Fruit fly (Drosophila melanogaster): Measurements from ENCODE around the gene promL.

The promL gene

DNA sequence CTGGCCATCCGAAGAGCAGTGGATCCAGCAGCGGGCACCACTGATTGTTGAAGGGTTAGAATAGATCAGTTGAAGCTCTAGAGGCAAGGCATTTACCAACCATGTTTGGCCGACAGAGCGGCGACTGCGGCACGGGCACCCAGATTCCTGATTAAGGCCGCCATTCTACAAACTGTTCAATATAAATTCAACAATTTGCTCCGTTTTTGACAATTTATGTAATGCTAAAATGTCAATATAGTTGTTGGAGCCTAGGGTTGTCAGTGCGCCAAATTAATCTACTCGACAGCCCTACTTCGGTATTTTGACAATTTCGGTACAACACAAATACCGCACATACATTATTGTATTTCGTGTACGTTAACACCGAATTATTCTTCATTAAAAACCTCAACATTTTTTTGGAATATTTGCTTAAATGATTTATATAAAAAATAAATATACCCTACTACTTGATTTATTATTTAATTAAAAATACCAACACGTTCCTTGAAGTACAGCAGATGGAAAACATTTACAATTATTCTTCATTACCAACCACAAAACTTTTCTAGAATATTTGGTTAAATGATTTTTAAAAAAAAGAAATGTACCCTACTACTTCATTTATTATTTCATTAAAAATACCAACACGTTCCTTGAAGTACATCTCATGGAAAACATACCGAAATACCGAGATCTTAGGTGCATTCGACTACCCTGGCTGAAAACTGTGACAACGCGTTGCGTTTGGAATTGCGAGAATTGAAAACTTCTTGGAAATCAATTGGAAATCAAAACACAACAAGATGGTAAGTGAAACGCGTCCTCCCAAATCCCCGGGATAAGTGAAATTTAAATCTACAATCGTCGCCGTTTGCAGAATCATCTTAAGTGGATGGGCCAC, 32.0 kb upstream of the promL start, which contains the start of the genes ND-30 and CG15812 (continued):
- TF ChIP-seq CG9215 (GFP tag; IDR thresholded peaks at IDR 0.05) (no peak), CG12659 (GFP tag; optimal IDR thresholded peaks at IDR 0.05) (peak; percentile 55), PHDP (tag; optimal IDR thresholded peaks at IDR 0.05) (no peak), lilli (GFP tag; optimal IDR thresholded peaks at IDR 0.05) (peak; percentile 11), CG4360 (GFP tag; IDR thresholded peaks at IDR 0.05) (no peak), CG12744 (GFP tag; optimal IDR thresholded peaks at IDR 0.05) (no peak), Neu2 (GFP tag; optimal IDR thresholded peaks at IDR 0.05; ENCODE audit: borderline replicate concordance) (no peak), her (GFP tag; optimal IDR thresholded peaks at IDR 0.05) (no peak), phol (tag; optimal IDR thresholded peaks at IDR 0.05) (peak; percentile 34), dpn (GFP tag; optimal IDR thresholded peaks at IDR 0.05) (peak in 1 of 2 experiments; percentile 1), ap (GFP tag; IDR thresholded peaks at IDR 0.05) (no peak)

dm6 chr3L:3157651-3158050, 30.1 kb upstream of the promL start:
- TF ChIP-seq Adf1 (GFP tag; IDR thresholded peaks at IDR 0.05) (no peak), CG30020 (tag; optimal IDR thresholded peaks at IDR 0.05) (no peak), nmo (GFP tag; optimal IDR thresholded peaks at IDR 0.05) (no peak), dpn (GFP tag; optimal IDR thresholded peaks at IDR 0.05) (no peak), nom (GFP tag; optimal IDR thresholded peaks at IDR 0.05) (no peak), lov (optimal IDR thresholded peaks at IDR 0.05) (no peak), lov (GFP tag; IDR thresholded peaks at IDR 0.05) (no peak), bowl (GFP tag; IDR thresholded peaks at IDR 0.05) (no peak), ssp (GFP tag; IDR thresholded peaks at IDR 0.05) (no peak), CG6683 (GFP tag; optimal IDR thresholded peaks at IDR 0.05) (no peak), CG6654 (GFP tag; optimal IDR thresholded peaks at IDR 0.05) (no peak), CG18262 (tag; optimal IDR thresholded peaks at IDR 0.05) (no peak), Aef1 (GFP tag; IDR thresholded peaks at IDR 0.05) (no peak), Atf3 (GFP tag; optimal IDR thresholded peaks at IDR 0.05) (no peak), ato (GFP tag; IDR thresholded peaks at IDR 0.05; ENCODE audit: partially characterized antibody) (no peak), shn (GFP tag; optimal IDR thresholded peaks at IDR 0.05) (no peak), trem (tag; optimal IDR thresholded peaks at IDR 0.05) (no peak), gsb (GFP tag; IDR thresholded peaks at IDR 0.05) (no peak), sim (GFP tag; IDR thresholded peaks at IDR 0.05) (no peak), sob (GFP tag; IDR thresholded peaks at IDR 0.05) (no peak)

DNA sequence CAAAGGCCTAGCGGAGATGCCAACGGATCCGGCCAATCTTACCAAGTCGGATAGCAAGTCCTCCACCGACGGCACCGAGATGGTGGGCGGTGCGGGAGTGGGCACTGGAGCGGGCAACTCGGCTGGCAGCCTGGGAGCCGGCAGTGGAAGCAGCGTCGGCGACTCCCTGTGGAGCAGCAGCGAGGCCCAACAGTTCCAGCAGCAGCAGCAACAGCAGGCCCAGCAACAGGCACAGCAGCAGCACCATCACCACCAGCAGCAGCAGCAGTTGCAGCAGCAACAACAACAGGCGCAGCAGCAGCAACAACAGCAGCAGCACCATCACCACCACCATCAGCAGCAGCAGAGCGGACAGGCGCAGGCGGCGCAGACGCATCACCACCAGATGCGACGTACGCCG, 22.9 kb upstream of the promL start:
- TF ChIP-seq Mad (GFP tag; optimal IDR thresholded peaks at IDR 0.05) (no peak), CG31224 (GFP tag; IDR thresholded peaks at IDR 0.05) (no peak), cas (GFP tag; IDR thresholded peaks at IDR 0.05) (no peak), CG11085 (GFP tag; IDR thresholded peaks at IDR 0.05) (no peak), sob (GFP tag; IDR thresholded peaks at IDR 0.05) (0 out of 2 replicates have a peak, but pooled peaks have one; percentile 29), Rfx (GFP tag; IDR thresholded peaks at IDR 0.05) (no peak), Dfd (GFP tag; optimal IDR thresholded peaks at IDR 0.05) (peak in 1 of 2 experiments; percentile 91), CG42726 (GFP tag; IDR thresholded peaks at IDR 0.05; ENCODE audit: partially characterized antibody) (0 out of 2 replicates have a peak, but pooled peaks have one; percentile 21), her (GFP tag; optimal IDR thresholded peaks at IDR 0.05) (no peak), pzg (GFP tag; optimal IDR thresholded peaks at IDR 0.05) (no peak), CG5953 (GFP tag; IDR thresholded peaks at IDR 0.05) (0 out of 2 replicates have a peak, but pooled peaks have one; percentile 4), Ets65A (GFP tag) (peak; percentile 86), ERR (GFP tag; optimal IDR thresholded peaks at IDR 0.05) (no peak), Med (GFP tag) (peak; percentile 53), CG11247 (GFP tag; IDR thresholded peaks at IDR 0.05) (no peak), CG7372 (GFP tag; IDR thresholded peaks at IDR 0.05) (no peak)
